Worm (Caenorhabditis elegans): ENCODE measurements around the gene C05C12.5.

DNA sequence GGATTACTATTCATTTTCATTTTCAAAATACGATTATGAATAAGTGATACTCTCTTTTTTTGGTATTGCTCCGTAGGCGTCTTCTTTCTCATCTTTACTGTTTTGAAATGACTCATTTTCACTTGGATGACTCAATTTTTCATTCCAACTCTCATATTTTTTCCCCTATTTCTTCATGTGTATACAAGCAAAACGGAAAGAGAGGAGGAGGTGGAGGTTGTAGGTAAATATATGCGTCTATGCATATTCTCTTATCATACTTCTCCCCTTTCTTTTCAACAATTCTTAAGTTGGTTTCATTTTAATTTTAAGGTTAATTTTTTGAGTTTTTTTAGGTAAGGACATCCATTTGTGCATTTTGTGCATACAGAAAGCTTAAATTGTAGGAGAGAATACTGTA, 25.1 kb upstream of the C05C12.5 start:
- TF ChIP-seq nhr-237 (tag; optimal IDR thresholded peaks at IDR 0.05) = no peak
- TF ChIP-seq ztf-11 (tag; optimal IDR thresholded peaks at IDR 0.05) = no peak
- TF ChIP-seq snpc-4 (tag; optimal IDR thresholded peaks at IDR 0.05) = no peak
- no peak for TF ChIP-seq unc-39 (tag; optimal IDR thresholded peaks at IDR 0.05)
- no peak for TF ChIP-seq lsy-2 (tag; optimal IDR thresholded peaks at IDR 0.05)
- TF ChIP-seq pha-4 (tag; optimal IDR thresholded peaks at IDR 0.05) = no peak
- no peak for TF ChIP-seq nhr-12 (tag; optimal IDR thresholded peaks at IDR 0.05)
- no peak for TF ChIP-seq lin-13 (tag; optimal IDR thresholded peaks at IDR 0.05)
- no peak for TF ChIP-seq mls-2 (tag; optimal IDR thresholded peaks at IDR 0.05)
- no peak for TF ChIP-seq cnd-1 (tag; optimal IDR thresholded peaks at IDR 0.05)
- TF ChIP-seq elt-3 (tag; optimal IDR thresholded peaks at IDR 0.05) = no peak
- TF ChIP-seq mep-1 (tag; optimal IDR thresholded peaks at IDR 0.05) = no peak
- no peak for TF ChIP-seq unc-62 (GFP tag; optimal IDR thresholded peaks at IDR 0.05)
